Worm (Caenorhabditis elegans) whole organism, L4 larva: ENCODE data around the gene sqv-3.

Source experiments
- F37D6.2 ChIP-seq: sonication (generic microtip); optimal IDR thresholded peaks from 2 replicates; lab custom pipeline; 2016; ENCODE audit warnings: mild to moderate bottlenecking, missing genetic modification characterization, missing compliant biosample characterization
- F49E8.2 ChIP-seq: sonication (generic microtip); optimal IDR thresholded peaks from 2 replicates; lab custom pipeline; 2016; ENCODE audit warnings: missing compliant biosample characterization, mild to moderate bottlenecking, missing genetic modification characterization, borderline replicate concordance
- T20F7.1 ChIP-seq: fragments of 200-800 bp; sonication (Bioruptor generic); optimal IDR thresholded peaks from 2 replicates; lab custom pipeline; 2018; ENCODE audit warnings: mild to moderate bottlenecking, missing genetic modification characterization, missing compliant biosample characterization
- Y105C5A.15 ChIP-seq: fragments of 200-800 bp; sonication (Bioruptor generic); IDR thresholded peaks from 2 replicates; pipeline ENCODE4 v1.3.6; 2022; ENCODE audit warnings: missing genetic modification characterization, missing compliant biosample characterization
- ama-1 ChIP-seq: fragments of 150-350 bp; optimal IDR thresholded peaks from 2 replicates; lab custom pipeline; 2014; ENCODE audit warnings: inconsistent platforms, mixed read lengths
- arid-1 ChIP-seq: fragments of 200-800 bp; sonication (Bioruptor generic); conservative IDR thresholded peaks from 2 replicates; pipeline ENCODE4 v1.3.6; 2022; ENCODE audit warnings: missing genetic modification reagents, missing genetic modification characterization, missing compliant biosample characterization
- attf-4 ChIP-seq: sonication (generic microtip); optimal IDR thresholded peaks from 3 replicates; lab custom pipeline; 2017; ENCODE audit warnings: missing biosample characterization, missing genetic modification characterization
- ceh-28 ChIP-seq: fragments of 150-350 bp; optimal IDR thresholded peaks from 2 replicates; lab custom pipeline; 2014; ENCODE audit warnings: missing biosample characterization, missing genetic modification reagents, missing genetic modification characterization
- ceh-44 ChIP-seq: fragments of 200-800 bp; sonication (Bioruptor generic); IDR thresholded peaks from 2 replicates; pipeline ENCODE4 v1.3.6; 2022; ENCODE audit warnings: missing genetic modification reagents, missing genetic modification characterization, missing compliant biosample characterization
- ces-1 ChIP-seq: fragments of 150-350 bp; sonication (generic microtip); optimal IDR thresholded peaks from 4 replicates; lab custom pipeline; 2014; ENCODE audit warnings: missing biosample characterization, missing genetic modification reagents, missing genetic modification characterization
- cey-2 ChIP-seq: sonication (generic microtip); optimal IDR thresholded peaks from 3 replicates; lab custom pipeline; 2017; ENCODE audit warnings: missing genetic modification characterization, mild to moderate bottlenecking, missing compliant biosample characterization, antibody characterized with exemption, borderline replicate concordance; ENCODE audit not compliant: insufficient read depth
- ctbp-1 ChIP-seq: fragments of 200-800 bp; sonication (Bioruptor generic); IDR thresholded peaks from 2 replicates; pipeline ENCODE4 v1.3.6; 2022; ENCODE audit warnings: missing genetic modification reagents, missing genetic modification characterization, missing compliant biosample characterization
- daf-12 ChIP-seq: fragments of 150-350 bp; optimal IDR thresholded peaks from 2 replicates; lab custom pipeline; 2014; ENCODE audit warnings: missing biosample characterization, missing genetic modification reagents, missing genetic modification characterization
- daf-16 ChIP-seq, 3 experiments: sonication (generic microtip); optimal IDR thresholded peaks; 2 replicates each; lab custom pipeline; 2016 to 2017; ENCODE audit warnings: missing genetic modification characterization in 3 of 3, missing genetic modification reagents in 3 of 3, mild to moderate bottlenecking in 2 of 3, missing compliant biosample characterization in 2 of 3, missing biosample characterization in 1 of 3, moderate library complexity in 1 of 3
- daf-8 ChIP-seq: fragments of 200-800 bp; sonication (Bioruptor generic); IDR thresholded peaks from 2 replicates; pipeline ENCODE4 v1.3.6; 2022; ENCODE audit warnings: missing genetic modification characterization, missing compliant biosample characterization
- dmd-8 ChIP-seq: fragments of 200-800 bp; sonication (Bioruptor generic); IDR thresholded peaks from 2 replicates; pipeline ENCODE4 v1.3.6; 2022; ENCODE audit warnings: missing genetic modification characterization, missing compliant biosample characterization
- dve-1 ChIP-seq: sonication (generic microtip); optimal IDR thresholded peaks from 2 replicates; lab custom pipeline; 2017; ENCODE audit warnings: antibody characterized with exemption, mild to moderate bottlenecking, missing genetic modification characterization, missing compliant biosample characterization; ENCODE audit not compliant: insufficient read depth
- egl-43 ChIP-seq: fragments of 200-800 bp; sonication (Bioruptor generic); IDR thresholded peaks from 2 replicates; pipeline ENCODE4 v1.3.6; 2022; ENCODE audit warnings: missing genetic modification reagents, missing genetic modification characterization, missing compliant biosample characterization
- fos-1 ChIP-seq: fragments of 150-350 bp; optimal IDR thresholded peaks from 2 replicates; lab custom pipeline; 2014; ENCODE audit warnings: missing biosample characterization, missing genetic modification characterization
- hif-1 ChIP-seq, 2 experiments: sonication (generic microtip); optimal IDR thresholded peaks; 2 replicates each; lab custom pipeline; 2016 to 2017; ENCODE audit warnings: missing compliant biosample characterization in 2 of 2, missing genetic modification characterization in 2 of 2, missing genetic modification reagents in 2 of 2, missing genotype in 2 of 2, mild to moderate bottlenecking in 1 of 2
- hlh-11 ChIP-seq: fragments of 200-800 bp; sonication (Bioruptor generic); optimal IDR thresholded peaks from 2 replicates; lab custom pipeline; 2018; ENCODE audit warnings: mild to moderate bottlenecking, missing genetic modification characterization, missing compliant biosample characterization
- lim-7 ChIP-seq: fragments of 200-800 bp; sonication (Bioruptor generic); IDR thresholded peaks from 2 replicates; pipeline ENCODE4 v1.3.6; 2022; ENCODE audit warnings: missing genetic modification characterization, missing compliant biosample characterization
- lin-1 ChIP-seq: fragments of 200-800 bp; sonication (Bioruptor generic); IDR thresholded peaks from 2 replicates; pipeline ENCODE4 v1.3.6; 2022; ENCODE audit warnings: missing genetic modification reagents, missing genetic modification characterization, missing compliant biosample characterization
- lin-13 ChIP-seq: fragments of 150-350 bp; optimal IDR thresholded peaks from 2 replicates; lab custom pipeline; 2014; ENCODE audit warnings: missing biosample characterization, missing genetic modification reagents, missing genetic modification characterization
- lin-15B ChIP-seq: fragments of 150-350 bp; sonication (generic microtip); optimal IDR thresholded peaks from 3 replicates; lab custom pipeline; 2014; ENCODE audit warnings: missing biosample characterization, missing genetic modification characterization
- lin-38 ChIP-seq: fragments of 200-800 bp; sonication (Bioruptor generic); IDR thresholded peaks from 2 replicates; pipeline ENCODE4 v1.3.6; 2022; ENCODE audit warnings: missing genetic modification reagents, missing genetic modification characterization, missing compliant biosample characterization
- madf-9 ChIP-seq: fragments of 200-800 bp; sonication (Bioruptor generic); conservative IDR thresholded peaks from 2 replicates; pipeline ENCODE4 v1.3.6; 2022; ENCODE audit warnings: missing genetic modification reagents, missing genetic modification characterization, missing compliant biosample characterization
- mdt-29 ChIP-seq: fragments of 200-800 bp; sonication (Bioruptor generic); IDR thresholded peaks from 2 replicates; pipeline ENCODE4 v1.3.6; 2022; ENCODE audit warnings: missing genetic modification reagents, missing genetic modification characterization, missing compliant biosample characterization
- mes-2 ChIP-seq: sonication (generic microtip); optimal IDR thresholded peaks from 2 replicates; lab custom pipeline; 2016; ENCODE audit warnings: missing genotype, mild to moderate bottlenecking, missing genetic modification characterization, missing compliant biosample characterization; ENCODE audit not compliant: poor library complexity, severe bottlenecking
- mxl-3 ChIP-seq: fragments of 200-800 bp; sonication (Bioruptor generic); optimal IDR thresholded peaks from 2 replicates; lab custom pipeline; 2018; ENCODE audit warnings: mild to moderate bottlenecking, missing genetic modification characterization, missing compliant biosample characterization
- nhr-10 ChIP-seq: fragments of 150-350 bp; optimal IDR thresholded peaks from 2 replicates; lab custom pipeline; 2014; ENCODE audit warnings: missing biosample characterization, missing genetic modification characterization
- nhr-102 ChIP-seq: sonication (generic microtip); optimal IDR thresholded peaks from 2 replicates; lab custom pipeline; 2016; ENCODE audit warnings: mild to moderate bottlenecking, missing genetic modification characterization, moderate library complexity, missing compliant biosample characterization
- nhr-28 ChIP-seq: fragments of 150-350 bp; optimal IDR thresholded peaks from 2 replicates; lab custom pipeline; 2014; ENCODE audit warnings: missing biosample characterization, missing genetic modification characterization
- nhr-48 ChIP-seq: sonication (generic microtip); optimal IDR thresholded peaks from 2 replicates; lab custom pipeline; 2016; ENCODE audit warnings: mild to moderate bottlenecking, missing genetic modification characterization, missing compliant biosample characterization
- nhr-76 ChIP-seq: fragments of 150-350 bp; optimal IDR thresholded peaks from 2 replicates; lab custom pipeline; 2014; ENCODE audit warnings: missing biosample characterization, missing genetic modification characterization
- nhr-77 ChIP-seq: fragments of 150-350 bp; optimal IDR thresholded peaks from 2 replicates; lab custom pipeline; 2014; ENCODE audit warnings: missing biosample characterization, missing genetic modification characterization
- pha-4 ChIP-seq, 2 experiments: fragments of 150-350 bp in 1 of 2; fragments of 200-800 bp in 1 of 2; sonication (Bioruptor generic) in 1 of 2; IDR thresholded peaks in 1 of 2; optimal IDR thresholded peaks in 1 of 2; 2 replicates each; pipeline versions ENCODE4 v1.3.6 to Lab custom; 2014 to 2022; ENCODE audit warnings: missing genetic modification characterization in 2 of 2, missing genetic modification reagents in 2 of 2, missing biosample characterization in 1 of 2, missing compliant biosample characterization in 1 of 2
- rbr-2 ChIP-seq: sonication (generic microtip); optimal IDR thresholded peaks from 2 replicates; lab custom pipeline; 2016; ENCODE audit warnings: missing genotype, missing genetic modification characterization, missing compliant biosample characterization
- sdz-12 ChIP-seq: fragments of 200-800 bp; sonication (Bioruptor generic); optimal IDR thresholded peaks from 2 replicates; lab custom pipeline; 2018; ENCODE audit warnings: mild to moderate bottlenecking, missing genetic modification characterization, missing compliant biosample characterization
- set-16 ChIP-seq: fragments of 200-800 bp; sonication (Bioruptor generic); IDR thresholded peaks from 2 replicates; pipeline ENCODE4 v1.3.6; 2022; ENCODE audit warnings: missing genetic modification reagents, missing genetic modification characterization, missing compliant biosample characterization
- spr-1 ChIP-seq: sonication (generic microtip); optimal IDR thresholded peaks from 2 replicates; lab custom pipeline; 2016; ENCODE audit warnings: mild to moderate bottlenecking, missing genetic modification characterization, missing compliant biosample characterization
- tra-1 ChIP-seq: fragments of 200-800 bp; sonication (Bioruptor generic); IDR thresholded peaks from 2 replicates; pipeline ENCODE4 v1.3.6; 2022; ENCODE audit warnings: missing genetic modification reagents, missing genetic modification characterization, missing compliant biosample characterization
- unc-62 ChIP-seq, 3 experiments: fragments of 150-350 bp in 1 of 3; sonication (generic microtip); optimal IDR thresholded peaks in 2 of 3; peaks in 1 of 3; 1 replicate in 1 of 3; 2 replicates in 2 of 3; lab custom pipeline; 2014 to 2017; ENCODE audit warnings: missing biosample characterization in 3 of 3, missing genetic modification characterization in 3 of 3, missing genetic modification reagents in 3 of 3, missing genotype in 1 of 3
- zfp-3 ChIP-seq: fragments of 200-800 bp; sonication (Bioruptor generic); conservative IDR thresholded peaks from 2 replicates; pipeline ENCODE4 v1.3.6; 2022; ENCODE audit warnings: missing genetic modification reagents, missing genetic modification characterization, missing compliant biosample characterization

The sqv-3 gene

DNA sequence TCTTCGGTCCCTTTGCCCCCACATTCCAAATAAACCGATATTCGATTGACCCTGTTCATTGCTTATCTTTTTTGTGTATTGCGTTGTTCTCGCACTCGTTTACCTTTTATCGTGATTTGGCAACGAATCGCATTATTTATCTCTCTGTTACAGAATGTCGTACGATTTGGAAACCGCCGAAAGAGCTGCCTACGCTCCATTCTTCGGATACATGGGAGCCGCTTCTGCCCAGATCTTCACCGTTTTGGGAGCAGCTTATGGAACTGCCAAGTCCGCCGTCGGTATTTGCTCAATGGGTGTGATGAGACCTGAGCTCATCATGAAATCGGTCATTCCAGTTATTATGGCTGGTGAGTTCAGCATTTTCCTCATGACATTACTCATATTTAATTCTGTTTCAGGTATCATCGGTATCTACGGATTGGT lies 1.9 kb upstream of the sqv-3 start, which contains the start of gene vha-2 (continued):
- peak; percentile 23; the same call in 1 of the 2 replicates for TF ChIP-seq set-16 (GFP tag; lab: Robert Waterston, UW)
- TF ChIP-seq tra-1, result peak; percentile 26; the same call in 1 of the 2 replicates
- peak; percentile 10 for TF ChIP-seq nhr-48 (tag; lab: Kevin White, UChicago)
- TF ChIP-seq nhr-76 (tag; lab: Kevin White, UChicago), result no peak
- peak in 1 of 2 experiments; percentile 9 for TF ChIP-seq daf-16 (GFP tag; optimal IDR thresholded peaks at IDR 0.05; lab: Kevin White, UChicago)
- TF ChIP-seq daf-16 (tag; optimal IDR thresholded peaks at IDR 0.05; lab: Kevin White, UChicago), result peak; percentile 31
- peak; percentile 39 for TF ChIP-seq spr-1 (tag; lab: Kevin White, UChicago)
- no peak for TF ChIP-seq sdz-12 (GFP tag; lab: Kevin White, UChicago)
- no peak for TF ChIP-seq attf-4
- TF ChIP-seq mdt-29 (GFP tag; lab: Robert Waterston, UW), result no peak
- TF ChIP-seq arid-1 (GFP tag; lab: Robert Waterston, UW), result peak; percentile 49
- 0 out of 2 replicates have a peak, but pooled peaks have one; percentile 47 for TF ChIP-seq egl-43 (GFP tag; lab: Robert Waterston, UW)
- peak; percentile 40 for TF ChIP-seq F49E8.2
- TF ChIP-seq daf-8 (GFP tag; lab: Robert Waterston, UW), result 0 out of 2 replicates have a peak, but pooled peaks have one; percentile 10
- TF ChIP-seq lim-7 (GFP tag; lab: Robert Waterston, UW), result no peak
- TF ChIP-seq pha-4 (GFP tag; IDR thresholded peaks at IDR 0.05; lab: Robert Waterston, UW), result peak; percentile 38
- no peak for TF ChIP-seq pha-4 (tag; optimal IDR thresholded peaks at IDR 0.05; lab: Kevin White, UChicago)
- TF ChIP-seq ama-1 (lab: Kevin White, UChicago), result peak; percentile 90
- TF ChIP-seq hif-1 (tag; optimal IDR thresholded peaks at IDR 0.05; lab: Kevin White, UChicago), result no peak
- TF ChIP-seq, all 104 proteins: peak for 23

DNA sequence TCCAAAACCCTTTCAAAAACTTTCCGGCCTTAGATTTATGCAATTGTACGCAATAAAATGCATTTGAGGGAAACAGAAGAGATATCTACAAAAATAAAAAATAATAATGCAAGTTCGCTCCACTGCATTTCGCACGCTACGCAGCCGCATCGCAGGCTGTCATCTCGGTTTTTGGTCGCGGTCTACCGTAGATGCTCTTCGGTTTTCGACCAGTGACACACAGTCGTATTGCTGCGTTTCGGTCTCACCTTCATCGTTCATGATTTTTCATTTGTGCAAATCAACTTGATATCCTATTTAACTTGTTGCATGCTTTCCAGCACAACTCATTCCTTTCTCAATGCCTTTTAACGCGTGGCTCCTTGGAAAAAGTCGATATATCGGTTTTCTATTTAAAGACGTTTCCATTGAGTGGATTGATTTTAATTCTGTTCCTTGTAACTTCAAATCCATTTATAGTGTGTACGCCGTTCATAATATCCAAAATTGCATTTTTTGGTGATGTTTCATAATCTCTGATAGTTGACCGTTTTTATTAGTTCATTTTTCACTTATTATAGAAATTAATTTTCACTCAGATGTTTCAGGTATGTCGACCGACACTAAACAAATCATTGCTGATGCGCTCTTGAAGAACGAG lies 631 bp upstream of the sqv-3 start, which contains the start of gene vha-1:
TSS of gene vha-1 (plus strand) at position 590 of the 640 bp plus-strand sequence.
- TF ChIP-seq daf-12 (tag; lab: Kevin White, UChicago) (no peak), dmd-8 (no peak), Y105C5A.15 (GFP tag; lab: Robert Waterston, UW) (no peak), nhr-10 (tag; lab: Kevin White, UChicago) (peak; percentile 78), set-16 (GFP tag; lab: Robert Waterston, UW) (no peak), mes-2 (tag; lab: Kevin White, UChicago) (peak; percentile 91), madf-9 (peak; percentile 69; the same call in 1 of the 2 replicates), rbr-2 (tag; lab: Kevin White, UChicago) (peak; percentile 82), lin-1 (peak; percentile 80), unc-62 (GFP tag; optimal IDR thresholded peaks at IDR 0.05 in 1 of 2; lab: Kevin White, UChicago) (peak in 1 of 2 experiments; percentile 95), unc-62 (tag; optimal IDR thresholded peaks at IDR 0.05; lab: Kevin White, UChicago) (no peak), lin-38 (GFP tag; lab: Robert Waterston, UW) (peak; percentile 97), nhr-77 (tag; lab: Kevin White, UChicago) (peak; percentile 97), dve-1 (tag; lab: Kevin White, UChicago) (peak; percentile 94), lin-13 (GFP tag; lab: Kevin White, UChicago) (peak; percentile 95), fos-1 (tag; lab: Kevin White, UChicago) (peak; percentile 25), nhr-102 (peak; percentile 63), ceh-44 (peak; percentile 42; the same call in 1 of the 2 replicates), ceh-28 (tag; lab: Kevin White, UChicago) (no peak), daf-16 (GFP tag; optimal IDR thresholded peaks at IDR 0.05; lab: Kevin White, UChicago) (no peak), daf-16 (tag; optimal IDR thresholded peaks at IDR 0.05; lab: Kevin White, UChicago) (peak; percentile 60), T20F7.1 (peak; percentile 81), hlh-11 (tag; lab: Kevin White, UChicago) (peak; percentile 88), nhr-28 (tag; lab: Kevin White, UChicago) (peak; percentile 92), ces-1 (no peak), zfp-3 (GFP tag; lab: Robert Waterston, UW) (no peak), egl-43 (GFP tag; lab: Robert Waterston, UW) (0 out of 2 replicates have a peak, but pooled peaks have one; percentile 29), nhr-48 (tag; lab: Kevin White, UChicago) (peak; percentile 40), cey-2 (tag; lab: Kevin White, UChicago) (no peak), ctbp-1 (GFP tag; lab: Robert Waterston, UW) (peak; percentile 52), mxl-3 (peak; percentile 86), lim-7 (GFP tag; lab: Robert Waterston, UW) (no peak), F37D6.2 (tag; lab: Kevin White, UChicago) (peak; percentile 7), lin-15B (tag; lab: Kevin White, UChicago) (peak; percentile 40), tra-1 (0 out of 2 replicates have a peak, but pooled peaks have one; percentile 46)
